Worm (Caenorhabditis elegans) whole organism, L1 larva: Measurements from ENCODE around the gene C05D11.13.

Experiments used
- blmp-1 ChIP-seq: fragments of 150-350 bp; optimal IDR thresholded peaks from 2 replicates; lab custom pipeline; 2014; ENCODE audit warnings: missing biosample characterization, missing genetic modification characterization
- mdl-1 ChIP-seq, 2 experiments: fragments of 150-350 bp; optimal IDR thresholded peaks; 2 replicates each; lab custom pipeline; 2014 to 2017; ENCODE audit warnings: missing biosample characterization in 2 of 2, missing genetic modification characterization in 2 of 2, inconsistent platforms in 1 of 2
- nhr-28 ChIP-seq: fragments of 150-350 bp; optimal IDR thresholded peaks from 2 replicates; lab custom pipeline; 2014; ENCODE audit warnings: missing biosample characterization, missing genetic modification characterization
- snpc-4 ChIP-seq: fragments of 150-350 bp; optimal IDR thresholded peaks from 2 replicates; lab custom pipeline; 2014; ENCODE audit warnings: missing biosample characterization, missing genetic modification characterization

DNA sequence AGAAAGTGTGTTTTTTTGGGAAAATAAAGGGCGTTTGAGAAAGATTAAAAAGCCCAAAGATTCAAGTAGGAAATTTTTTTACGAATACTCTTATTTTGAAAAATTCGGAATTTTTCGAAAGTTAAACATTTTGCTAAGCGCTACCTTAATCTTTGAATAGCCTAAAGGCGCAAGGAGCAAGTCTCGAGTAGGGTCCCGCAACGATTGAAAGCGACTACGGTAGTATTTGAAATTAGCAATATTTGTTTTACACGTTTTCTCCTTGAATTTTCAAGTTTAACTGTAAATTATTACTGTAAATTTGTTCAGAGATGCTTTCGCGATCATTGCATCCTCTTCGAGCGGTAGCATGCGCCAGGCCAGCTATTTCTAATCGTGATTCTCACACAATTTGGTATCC is 20.5 kb upstream of the C05D11.13 start, which contains the start of gene nduf-2.2:
- TF ChIP-seq blmp-1 (tag; lab: Kevin White, UChicago) (no peak), snpc-4 (tag; lab: Kevin White, UChicago) (no peak), nhr-28 (no peak), mdl-1 (tag; optimal IDR thresholded peaks at IDR 0.05; lab: Kevin White, UChicago) (no peak)
